Fruit fly (Drosophila melanogaster) whole organism, prepupa: ENCODE results near the gene CG10550.

Experiments
- CG11294 ChIP-seq: fragments of 200-800 bp; sonication (Bioruptor generic); IDR thresholded peaks from 2 replicates; pipeline ENCODE4 v1.3.6; 2022; ENCODE audit warnings: missing biosample characterization, missing genetic modification characterization
- CG16779 ChIP-seq: fragments of 200-800 bp; sonication (Bioruptor generic); optimal IDR thresholded peaks from 3 replicates; lab custom pipeline; 2017; ENCODE audit warnings: missing biosample characterization, mild to moderate bottlenecking, missing genetic modification characterization
- CG3032 ChIP-seq: fragments of 200-800 bp; optimal IDR thresholded peaks from 2 replicates; lab custom pipeline; 2019; ENCODE audit warnings: missing biosample characterization, mild to moderate bottlenecking, missing genetic modification characterization, moderate library complexity
- CG32006 ChIP-seq: fragments of 200-800 bp; sonication (Bioruptor generic); optimal IDR thresholded peaks from 3 replicates; lab custom pipeline; 2017; ENCODE audit warnings: missing biosample characterization, mild to moderate bottlenecking, missing genetic modification characterization
- CG34406 ChIP-seq: fragments of 200-800 bp; sonication (Bioruptor generic); optimal IDR thresholded peaks from 3 replicates; lab custom pipeline; 2016; ENCODE audit warnings: missing biosample characterization, missing genetic modification characterization
- CG3919 ChIP-seq: fragments of 200-800 bp; sonication (Bioruptor generic); optimal IDR thresholded peaks from 3 replicates; lab custom pipeline; 2016; ENCODE audit warnings: missing biosample characterization, missing genetic modification characterization
- CG4318 ChIP-seq: fragments of 200-800 bp; sonication (Bioruptor generic); optimal IDR thresholded peaks from 3 replicates; lab custom pipeline; 2017; ENCODE audit warnings: missing biosample characterization, mild to moderate bottlenecking, missing genetic modification characterization
- CG6163 ChIP-seq: fragments of 200-800 bp; sonication (Bioruptor generic); IDR thresholded peaks from 3 replicates; pipeline ENCODE4 v1.3.6; 2022; ENCODE audit warnings: missing biosample characterization, missing genetic modification characterization
- CG6276 ChIP-seq: fragments of 200-800 bp; sonication (Bioruptor generic); optimal IDR thresholded peaks from 2 replicates; lab custom pipeline; 2017; ENCODE audit warnings: missing biosample characterization, mild to moderate bottlenecking, missing genetic modification characterization
- CG7368 ChIP-seq: fragments of 200-800 bp; sonication (Bioruptor generic); optimal IDR thresholded peaks from 3 replicates; lab custom pipeline; 2016; ENCODE audit warnings: missing biosample characterization, missing genetic modification characterization
- CG8119 ChIP-seq: fragments of 200-800 bp; sonication (Bioruptor generic); IDR thresholded peaks from 3 replicates; pipeline ENCODE4 v1.3.6; 2022; ENCODE audit warnings: missing biosample characterization, missing genetic modification characterization
- CG8632 ChIP-seq: fragments of 200-800 bp; sonication (Bioruptor generic); optimal IDR thresholded peaks from 3 replicates; lab custom pipeline; 2016; ENCODE audit warnings: missing biosample characterization, missing genetic modification characterization
- Eip75B ChIP-seq: fragments of 200-800 bp; sonication (Bioruptor generic); optimal IDR thresholded peaks from 3 replicates; lab custom pipeline; 2016; ENCODE audit warnings: missing biosample characterization, missing genetic modification characterization
- Eip78C ChIP-seq: fragments of 200-800 bp; sonication (Bioruptor generic); peaks from one replicate; lab custom pipeline; 2016; ENCODE audit warnings: missing biosample characterization, missing genetic modification characterization
- Eip93F ChIP-seq: fragments of 200-800 bp; sonication (Bioruptor generic); optimal IDR thresholded peaks from 2 replicates; lab custom pipeline; 2016; ENCODE audit warnings: missing biosample characterization, mild to moderate bottlenecking, missing genetic modification characterization
- Gug ChIP-seq: fragments of 200-800 bp; sonication (Bioruptor generic); IDR thresholded peaks from 2 replicates; pipeline ENCODE4 v1.3.6; 2022; ENCODE audit warnings: missing biosample characterization, missing genetic modification characterization
- Hr39 ChIP-seq: fragments of 200-800 bp; sonication (Bioruptor generic); optimal IDR thresholded peaks from 2 replicates; lab custom pipeline; 2016; ENCODE audit warnings: missing biosample characterization, missing genetic modification characterization
- Lpt ChIP-seq: fragments of 200-800 bp; sonication (Bioruptor generic); optimal IDR thresholded peaks from 3 replicates; lab custom pipeline; 2016; ENCODE audit warnings: missing biosample characterization, missing genetic modification characterization
- Met ChIP-seq: fragments of 200-800 bp; sonication (Bioruptor generic); optimal IDR thresholded peaks from 3 replicates; lab custom pipeline; 2016; ENCODE audit warnings: missing biosample characterization, missing genetic modification characterization
- OdsH ChIP-seq: fragments of 200-800 bp; sonication (Bioruptor generic); optimal IDR thresholded peaks from 3 replicates; lab custom pipeline; 2016; ENCODE audit warnings: missing biosample characterization, missing genetic modification characterization
- Sox102F ChIP-seq: fragments of 200-800 bp; sonication (Bioruptor generic); optimal IDR thresholded peaks from 2 replicates; lab custom pipeline; 2016; ENCODE audit warnings: missing biosample characterization, mild to moderate bottlenecking, missing genetic modification characterization
- Sox15 ChIP-seq: fragments of 200-800 bp; sonication (Bioruptor generic); optimal IDR thresholded peaks from 3 replicates; lab custom pipeline; 2016; ENCODE audit warnings: missing biosample characterization, missing genetic modification characterization
- achi ChIP-seq: fragments of 200-800 bp; sonication (Bioruptor generic); optimal IDR thresholded peaks from 3 replicates; lab custom pipeline; 2016; ENCODE audit warnings: missing biosample characterization, missing genetic modification characterization
- acj6 ChIP-seq: fragments of 200-800 bp; sonication (Bioruptor generic); optimal IDR thresholded peaks from 3 replicates; lab custom pipeline; 2016; ENCODE audit warnings: missing biosample characterization, missing genetic modification characterization
- cyc ChIP-seq: fragments of 200-800 bp; sonication (Bioruptor generic); optimal IDR thresholded peaks from 3 replicates; lab custom pipeline; 2016; ENCODE audit warnings: missing biosample characterization, missing genetic modification characterization
- dsx ChIP-seq: fragments of 200-800 bp; optimal IDR thresholded peaks from 3 replicates; lab custom pipeline; 2019; ENCODE audit warnings: missing biosample characterization, mild to moderate bottlenecking, missing genetic modification characterization, moderate library complexity; ENCODE audit not compliant: poor library complexity, severe bottlenecking
- eg ChIP-seq: fragments of 200-800 bp; sonication (Bioruptor generic); IDR thresholded peaks from 3 replicates; pipeline ENCODE4 v1.3.6; 2022; ENCODE audit warnings: missing biosample characterization, missing genetic modification characterization
- fd59A ChIP-seq: fragments of 200-800 bp; sonication (Bioruptor generic); optimal IDR thresholded peaks from 2 replicates; lab custom pipeline; 2017; ENCODE audit warnings: missing biosample characterization, mild to moderate bottlenecking, missing genetic modification characterization, missing genetic modification reagents
- fd85E ChIP-seq: fragments of 200-800 bp; sonication (Bioruptor generic); optimal IDR thresholded peaks from 3 replicates; lab custom pipeline; 2016; ENCODE audit warnings: missing biosample characterization, missing genetic modification characterization
- fkh ChIP-seq: fragments of 200-800 bp; sonication (Bioruptor generic); optimal IDR thresholded peaks from 3 replicates; lab custom pipeline; 2017; ENCODE audit warnings: missing biosample characterization, mild to moderate bottlenecking, missing genetic modification characterization, moderate library complexity
- lz ChIP-seq: fragments of 200-800 bp; sonication (Bioruptor generic); optimal IDR thresholded peaks from 3 replicates; lab custom pipeline; 2016; ENCODE audit warnings: missing biosample characterization, missing genetic modification characterization
- net ChIP-seq: fragments of 200-800 bp; sonication (Bioruptor generic); optimal IDR thresholded peaks from 3 replicates; lab custom pipeline; 2016; ENCODE audit warnings: missing biosample characterization, missing genetic modification characterization
- pdm3 ChIP-seq: fragments of 200-800 bp; sonication (Bioruptor generic); optimal IDR thresholded peaks from 3 replicates; lab custom pipeline; 2016; ENCODE audit warnings: missing biosample characterization, missing genetic modification characterization
- spab ChIP-seq: fragments of 200-800 bp; sonication (Bioruptor generic); optimal IDR thresholded peaks from 2 replicates; lab custom pipeline; 2017; ENCODE audit warnings: missing biosample characterization, mild to moderate bottlenecking, missing genetic modification characterization, missing genetic modification reagents
- vri ChIP-seq: fragments of 200-800 bp; sonication (Bioruptor generic); optimal IDR thresholded peaks from 3 replicates; lab custom pipeline; 2016; ENCODE audit warnings: missing biosample characterization, mild to moderate bottlenecking, missing genetic modification characterization

The CG10550 gene

DNA sequence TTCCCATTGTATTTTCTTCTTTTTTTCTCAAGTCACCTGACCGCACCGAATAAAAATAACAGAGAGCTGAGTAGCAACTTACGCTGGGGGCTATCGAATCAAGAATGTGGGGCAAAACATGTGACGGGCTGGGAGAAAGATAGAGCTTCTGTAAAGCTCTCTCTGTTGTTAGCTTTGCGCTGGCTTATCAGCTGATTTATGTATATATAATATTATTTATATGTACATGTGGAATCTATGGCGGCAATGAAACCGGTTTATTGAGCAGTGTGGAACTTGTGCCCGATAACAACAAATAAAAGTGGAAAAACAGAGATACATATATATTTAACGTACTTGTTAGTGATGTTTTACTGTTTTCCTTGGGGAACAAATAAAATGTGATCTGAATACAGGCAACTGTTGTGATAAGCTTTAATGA, 15.3 kb downstream of the CG10550 start, which contains the start of gene CG31098:
Gene CG31098, minus strand, starts transcription at position 114 of the 421 bp plus-strand sequence.
- TF ChIP-seq Sox102F (peak; percentile 3), Eip93F (GFP tag; lab: Kevin White, UChicago) (peak; percentile 25), spab (no peak), fkh (GFP tag; lab: Kevin White, UChicago) (peak; percentile 75), CG7368 (GFP tag; lab: Kevin White, UChicago) (no peak), fd59A (GFP tag; lab: Kevin White, UChicago) (no peak), CG6276 (peak; percentile 32), CG16779 (tag; lab: Kevin White, UChicago) (peak; percentile 55), CG11294 (GFP tag; lab: Robert Waterston, UW) (no peak), Eip75B (GFP tag; lab: Kevin White, UChicago) (no peak), vri (GFP tag; lab: Kevin White, UChicago) (peak; percentile 33), Eip78C (GFP tag; lab: Kevin White, UChicago) (peak; percentile 77), CG34406 (no peak), OdsH (GFP tag; lab: Kevin White, UChicago) (no peak)

DNA sequence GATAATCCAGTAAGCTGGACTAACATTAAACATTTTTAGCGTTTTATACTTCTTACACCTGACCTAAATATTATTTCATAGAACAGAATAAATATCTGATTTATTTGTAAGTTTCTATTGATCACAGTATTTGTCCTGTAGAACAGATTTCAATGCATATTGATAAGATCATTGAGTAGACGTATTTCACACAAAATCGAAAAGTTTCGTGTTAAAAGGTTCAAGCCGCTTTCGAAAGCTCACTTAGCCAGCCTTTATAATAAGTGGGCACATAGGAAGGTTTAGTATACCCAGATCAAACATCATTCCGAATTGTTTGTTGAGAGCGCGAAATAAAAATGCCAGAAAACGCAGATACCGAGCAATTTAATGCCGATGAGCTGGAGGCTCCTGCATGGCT, 18.6 kb downstream of the CG10550 start, which contains the start of gene CG11893:
Gene CG11893, plus strand, starts transcription at position 301 of the 400 bp plus-strand sequence.
- TF ChIP-seq CG3032 (tag; lab: Kevin White, UChicago) (no peak), CG7368 (GFP tag; lab: Kevin White, UChicago) (no peak), Lpt (GFP tag; lab: Kevin White, UChicago) (no peak), CG4318 (GFP tag; lab: Kevin White, UChicago) (no peak), Hr39 (GFP tag; lab: Kevin White, UChicago) (no peak), fd85E (GFP tag; lab: Kevin White, UChicago) (no peak), CG32006 (GFP tag; lab: Kevin White, UChicago) (no peak)

DNA sequence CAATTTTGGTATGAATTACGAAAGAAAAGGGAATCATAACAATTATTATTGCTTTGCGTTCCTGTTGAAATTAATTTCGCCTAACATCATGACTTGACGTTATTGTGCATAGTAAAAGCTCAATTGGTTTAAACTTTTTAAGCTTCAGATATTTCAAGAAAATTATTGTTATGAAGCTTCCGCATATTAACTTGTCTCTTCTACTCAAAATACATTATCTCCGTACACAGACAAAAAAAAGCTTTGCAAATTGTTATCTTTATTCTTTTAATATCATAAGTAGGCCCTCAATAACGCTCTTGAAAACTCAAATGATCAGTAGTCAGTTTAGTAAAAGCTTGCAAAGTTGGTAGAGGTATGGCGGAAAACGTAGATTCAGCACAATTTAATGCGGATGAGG, 21.1 kb downstream of the CG10550 start, which contains the start of gene CG13658:
Gene CG13658, plus strand, starts transcription at position 347 of the 400 bp plus-strand sequence.
- TF ChIP-seq CG32006 (GFP tag; lab: Kevin White, UChicago) (no peak), fd85E (GFP tag; lab: Kevin White, UChicago) (no peak)

DNA sequence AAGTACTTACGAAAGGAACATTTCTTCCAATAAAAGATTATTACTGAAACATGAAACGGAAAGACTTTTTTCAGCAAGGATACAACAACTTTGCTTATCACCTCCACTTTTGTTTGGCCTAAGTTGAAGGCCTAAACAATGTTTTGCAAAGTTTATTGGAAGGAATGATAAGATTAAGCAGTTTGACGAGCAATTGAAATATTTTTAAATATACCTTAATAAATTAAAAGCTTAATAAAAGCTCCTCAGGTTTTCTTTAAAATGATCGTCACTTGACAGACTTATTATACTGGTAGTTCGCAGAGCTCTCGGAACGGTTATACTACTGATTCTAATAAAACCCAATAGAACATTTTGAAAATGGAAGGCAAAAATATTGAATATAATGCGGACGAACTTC, 23.0 kb downstream of the CG10550 start, which contains the start of gene CG31104:
Gene CG31104, plus strand, starts transcription at position 301 of the 400 bp plus-strand sequence.
- TF ChIP-seq net (no peak), CG32006 (GFP tag; lab: Kevin White, UChicago) (no peak), eg (GFP tag; lab: Robert Waterston, UW) (no peak), cyc (GFP tag; lab: Kevin White, UChicago) (no peak), fd85E (GFP tag; lab: Kevin White, UChicago) (no peak), CG8119 (GFP tag; lab: Robert Waterston, UW) (no peak), fd59A (GFP tag; lab: Kevin White, UChicago) (no peak), CG6163 (GFP tag; lab: Robert Waterston, UW) (no peak), dsx (GFP tag; lab: Kevin White, UChicago) (no peak), Sox15 (GFP tag; lab: Kevin White, UChicago) (no peak), achi (no peak), CG34406 (no peak), Gug (no peak), lz (GFP tag; lab: Kevin White, UChicago) (no peak)

DNA sequence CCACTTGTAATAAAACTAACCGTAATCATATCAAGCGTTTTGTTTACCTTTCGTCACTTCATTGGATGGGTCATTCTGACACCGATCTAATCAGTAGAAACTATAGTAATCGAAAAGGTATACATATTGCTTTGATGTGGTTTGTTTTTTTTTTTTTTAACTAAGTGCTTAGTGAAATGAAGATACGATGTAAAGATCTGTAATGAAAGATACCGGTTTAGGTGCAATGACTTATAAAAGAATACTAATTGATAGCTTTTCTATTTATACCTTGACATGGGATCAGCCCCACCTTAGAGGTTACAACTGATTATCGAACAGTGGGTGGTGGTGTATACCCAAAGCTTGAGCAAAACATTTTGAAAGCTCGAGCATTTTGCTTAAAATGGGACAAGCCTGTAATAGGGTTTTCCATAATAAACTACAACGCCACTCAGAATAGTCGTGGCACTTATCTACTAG, 25.0 kb downstream of the CG10550 start, which contains the start of gene CG31300:
Gene CG31300, plus strand, starts transcription at position 412 of the 462 bp plus-strand sequence.
- TF ChIP-seq CG3919: no peak
- no peak for TF ChIP-seq achi
- no peak for TF ChIP-seq Met (GFP tag; lab: Kevin White, UChicago)
- no peak for TF ChIP-seq Sox102F
- no peak for TF ChIP-seq CG8632 (GFP tag; lab: Kevin White, UChicago)
- no peak for TF ChIP-seq cyc (GFP tag; lab: Kevin White, UChicago)
- no peak for TF ChIP-seq Gug
- TF ChIP-seq acj6 (GFP tag; lab: Kevin White, UChicago): no peak
- TF ChIP-seq Sox15 (GFP tag; lab: Kevin White, UChicago): no peak
- TF ChIP-seq CG4318 (GFP tag; lab: Kevin White, UChicago): no peak
- no peak for TF ChIP-seq pdm3 (GFP tag; lab: Kevin White, UChicago)
